Worm (Caenorhabditis elegans) whole organism, early embryonic: Measurements from ENCODE around the gene K09F6.10.

Experiments used
- flt-1 ChIP-seq: fragments of 200-800 bp; sonication (Bioruptor generic); IDR thresholded peaks from 2 replicates; pipeline ENCODE4 v1.3.6; 2022; ENCODE audit warnings: missing genetic modification characterization, missing compliant biosample characterization
- hmg-4 ChIP-seq: fragments of 200-800 bp; sonication (Bioruptor generic); optimal IDR thresholded peaks from 2 replicates; lab custom pipeline; 2018; ENCODE audit warnings: mild to moderate bottlenecking, missing genetic modification characterization, missing compliant biosample characterization
- pes-1 ChIP-seq: fragments of 200-800 bp; sonication (Bioruptor generic); IDR thresholded peaks from 2 replicates; pipeline ENCODE4 v1.3.6; 2022; ENCODE audit warnings: missing genetic modification reagents, missing genetic modification characterization, missing compliant biosample characterization

- no peak for TF ChIP-seq flt-1 (GFP tag; lab: Robert Waterston, UW)
- TF ChIP-seq pes-1 (GFP tag; lab: Robert Waterston, UW), result no peak
- TF ChIP-seq hmg-4 (GFP tag; lab: Kevin White, UChicago), result no peak
Measured at ce11 chrII:2304575-2304974, 15.9 kb upstream of the K09F6.10 start.
